Fruit fly (Drosophila melanogaster) whole organism, embryonic: ENCODE measurements around the gene gro.

Source experiments
- Asciz ChIP-seq: fragments of 200-800 bp; sonication (Bioruptor generic); optimal IDR thresholded peaks from 2 replicates; lab custom pipeline; 2017; ENCODE audit warnings: missing biosample characterization, mild to moderate bottlenecking, missing genetic modification characterization, missing genetic modification reagents
- Blimp-1 ChIP-seq: fragments of 200-800 bp; sonication (Bioruptor generic); optimal IDR thresholded peaks from 3 replicates; lab custom pipeline; 2018; ENCODE audit warnings: missing biosample characterization, missing genetic modification characterization, mild to moderate bottlenecking, moderate library complexity, missing genetic modification reagents
- CG11085 ChIP-seq: fragments of 200-800 bp; sonication (Bioruptor generic); IDR thresholded peaks from 2 replicates; pipeline ENCODE4 v1.3.6; 2022; ENCODE audit warnings: missing biosample characterization, missing genetic modification characterization
- CG1233 ChIP-seq: fragments of 200-800 bp; sonication (Bioruptor generic); optimal IDR thresholded peaks from 4 replicates; lab custom pipeline; 2018; ENCODE audit warnings: missing biosample characterization, mild to moderate bottlenecking, missing genetic modification characterization
- CG15479 ChIP-seq: fragments of 200-800 bp; sonication (Bioruptor generic); optimal IDR thresholded peaks from 3 replicates; lab custom pipeline; 2019; ENCODE audit warnings: missing biosample characterization, mild to moderate bottlenecking, missing genetic modification characterization, moderate library complexity
- CG17359 ChIP-seq: fragments of 200-800 bp; sonication (Bioruptor generic); optimal IDR thresholded peaks from 3 replicates; lab custom pipeline; 2018; ENCODE audit warnings: missing biosample characterization, mild to moderate bottlenecking, missing genetic modification characterization, moderate library complexity
- CG17829 ChIP-seq: fragments of 200-800 bp; optimal IDR thresholded peaks from 2 replicates; lab custom pipeline; 2019; ENCODE audit warnings: missing biosample characterization, mild to moderate bottlenecking, missing genetic modification characterization, moderate library complexity
- CG1832 ChIP-seq: fragments of 200-800 bp; sonication (Bioruptor generic); optimal IDR thresholded peaks from 2 replicates; lab custom pipeline; 2017; ENCODE audit warnings: missing biosample characterization, mild to moderate bottlenecking, missing genetic modification characterization, inconsistent platforms
- CG18599 ChIP-seq: fragments of 200-800 bp; sonication (Bioruptor generic); optimal IDR thresholded peaks from 3 replicates; lab custom pipeline; 2017; ENCODE audit warnings: missing biosample characterization, missing genetic modification characterization, mild to moderate bottlenecking, moderate library complexity, missing genetic modification reagents
- CG2116 ChIP-seq: fragments of 200-800 bp; sonication (Bioruptor generic); optimal IDR thresholded peaks from 3 replicates; lab custom pipeline; 2018; ENCODE audit warnings: missing biosample characterization, mild to moderate bottlenecking, missing genetic modification characterization
- CG2202 ChIP-seq: fragments of 200-800 bp; sonication (Bioruptor generic); optimal IDR thresholded peaks from 2 replicates; lab custom pipeline; 2018; ENCODE audit warnings: missing biosample characterization, mild to moderate bottlenecking, missing genetic modification characterization
- CG2889 ChIP-seq: fragments of 200-800 bp; sonication (Bioruptor generic); IDR thresholded peaks from 3 replicates; pipeline ENCODE4 v1.3.6; 2022; ENCODE audit warnings: missing biosample characterization, missing genetic modification characterization
- CG33557 ChIP-seq: fragments of 200-800 bp; sonication (Bioruptor generic); optimal IDR thresholded peaks from 2 replicates; lab custom pipeline; 2019; ENCODE audit warnings: missing biosample characterization, mild to moderate bottlenecking, missing genetic modification characterization, moderate library complexity
- CG3407 ChIP-seq: fragments of 200-800 bp; sonication (Bioruptor generic); optimal IDR thresholded peaks from 2 replicates; lab custom pipeline; 2018; ENCODE audit warnings: missing biosample characterization, mild to moderate bottlenecking, missing genetic modification characterization
- CG3995 ChIP-seq: fragments of 200-800 bp; sonication (Bioruptor generic); optimal IDR thresholded peaks from 3 replicates; lab custom pipeline; 2016; ENCODE audit warnings: missing biosample characterization, missing genetic modification characterization
- CG4360 ChIP-seq: fragments of 200-800 bp; sonication (Bioruptor generic); IDR thresholded peaks from 2 replicates; pipeline ENCODE4 v1.3.6; 2022; ENCODE audit warnings: missing biosample characterization, missing genetic modification characterization
- CG6175 ChIP-seq: fragments of 200-800 bp; sonication (Bioruptor generic); IDR thresholded peaks from 3 replicates; pipeline ENCODE4 v1.3.6; 2022; ENCODE audit warnings: missing biosample characterization, missing genetic modification characterization
- CG6813 ChIP-seq: fragments of 200-800 bp; sonication (Bioruptor generic); optimal IDR thresholded peaks from 2 replicates; lab custom pipeline; 2017; ENCODE audit warnings: missing biosample characterization, missing genetic modification characterization, mild to moderate bottlenecking, moderate library complexity, missing genetic modification reagents
- CG7745 ChIP-seq: fragments of 200-800 bp; sonication (Bioruptor generic); optimal IDR thresholded peaks from 2 replicates; lab custom pipeline; 2018; ENCODE audit warnings: missing biosample characterization, mild to moderate bottlenecking, missing genetic modification characterization, moderate library complexity
- CG7928 ChIP-seq: fragments of 200-800 bp; sonication (Bioruptor generic); optimal IDR thresholded peaks from 2 replicates; lab custom pipeline; 2017; ENCODE audit warnings: missing biosample characterization, mild to moderate bottlenecking, missing genetic modification characterization
- CG8944 ChIP-seq: fragments of 200-800 bp; sonication (Bioruptor generic); optimal IDR thresholded peaks from 3 replicates; lab custom pipeline; 2016; ENCODE audit warnings: missing biosample characterization, missing genetic modification characterization
- Dfd ChIP-seq, 2 experiments: fragments of >200 bp; optimal IDR thresholded peaks; 2 replicates each; lab custom pipeline; 2017; ENCODE audit warnings: missing biosample characterization in 2 of 2, missing genetic modification characterization in 2 of 2
- Dref ChIP-seq: fragments of 200-800 bp; sonication (Bioruptor generic); IDR thresholded peaks from 2 replicates; pipeline ENCODE4 v1.3.6; 2022; ENCODE audit warnings: missing biosample characterization, missing genetic modification characterization
- Hr78 ChIP-seq, 2 experiments: fragments of 200-800 bp in 1 of 2; fragments of >200 bp in 1 of 2; sonication (Bioruptor generic) in 1 of 2; optimal IDR thresholded peaks; 2 replicates each; lab custom pipeline; 2017 to 2019; ENCODE audit warnings: missing biosample characterization in 2 of 2, missing genetic modification characterization in 2 of 2, mild to moderate bottlenecking in 1 of 2, moderate library complexity in 1 of 2
- Jarid2 ChIP-seq: fragments of 200-800 bp; sonication (Bioruptor generic); optimal IDR thresholded peaks from 3 replicates; lab custom pipeline; 2017; ENCODE audit warnings: mild to moderate bottlenecking, missing biosample characterization, missing genetic modification reagents, missing genetic modification characterization
- Kr ChIP-seq: fragments of 200-800 bp; sonication (Bioruptor generic); optimal IDR thresholded peaks from 2 replicates; lab custom pipeline; 2017; ENCODE audit warnings: missing biosample characterization, mild to moderate bottlenecking, missing genetic modification characterization
- NC2β ChIP-seq: fragments of 200-800 bp; sonication (Bioruptor generic); optimal IDR thresholded peaks from 2 replicates; lab custom pipeline; 2016; ENCODE audit warnings: missing biosample characterization, missing genetic modification characterization
- Nf-YA ChIP-seq: fragments of 200-800 bp; sonication (Bioruptor generic); IDR thresholded peaks from 2 replicates; pipeline ENCODE4 v1.3.6; 2022; ENCODE audit warnings: missing biosample characterization, missing genetic modification characterization
- Optix ChIP-seq: fragments of 200-800 bp; sonication (Bioruptor generic); IDR thresholded peaks from 3 replicates; pipeline ENCODE4 v1.3.6; 2022; ENCODE audit warnings: missing biosample characterization, missing genetic modification characterization
- Scr ChIP-seq: fragments of 200-800 bp; sonication (Bioruptor generic); IDR thresholded peaks from 2 replicates; pipeline ENCODE4 v1.3.6; 2022; ENCODE audit warnings: missing biosample characterization, missing genetic modification characterization; ENCODE audit not compliant: partially characterized antibody
- Sry-β ChIP-seq: fragments of 200-800 bp; sonication (Bioruptor generic); optimal IDR thresholded peaks from 2 replicates; lab custom pipeline; 2018; ENCODE audit warnings: missing biosample characterization, mild to moderate bottlenecking, missing genetic modification characterization, moderate library complexity
- bab2 ChIP-seq: fragments of 200-800 bp; sonication (Bioruptor generic); optimal IDR thresholded peaks from 2 replicates; lab custom pipeline; 2016; ENCODE audit warnings: missing biosample characterization, missing genetic modification characterization
- bowl ChIP-seq: fragments of 200-800 bp; sonication (Bioruptor generic); IDR thresholded peaks from 2 replicates; pipeline ENCODE4 v1.3.6; 2022; ENCODE audit warnings: missing biosample characterization, missing genetic modification characterization
- chn ChIP-seq: fragments of 200-800 bp; sonication (Bioruptor generic); optimal IDR thresholded peaks from 2 replicates; lab custom pipeline; 2016; ENCODE audit warnings: missing biosample characterization, missing genetic modification characterization
- danr ChIP-seq: fragments of 200-800 bp; sonication (Bioruptor generic); IDR thresholded peaks from 2 replicates; pipeline ENCODE4 v1.3.6; 2022; ENCODE audit warnings: missing biosample characterization, missing genetic modification characterization
- dmrt11E ChIP-seq: fragments of 200-800 bp; sonication (Bioruptor generic); optimal IDR thresholded peaks from 3 replicates; lab custom pipeline; 2018; ENCODE audit warnings: missing biosample characterization, mild to moderate bottlenecking, missing genetic modification characterization, moderate library complexity
- dmrt99B ChIP-seq: fragments of 200-800 bp; sonication (Bioruptor generic); optimal IDR thresholded peaks from 2 replicates; lab custom pipeline; 2018; ENCODE audit warnings: missing biosample characterization, mild to moderate bottlenecking, missing genetic modification characterization, moderate library complexity
- gcm ChIP-seq: fragments of 200-800 bp; sonication (Bioruptor generic); optimal IDR thresholded peaks from 2 replicates; lab custom pipeline; 2019; ENCODE audit warnings: missing biosample characterization, mild to moderate bottlenecking, missing genetic modification characterization, moderate library complexity
- gsb ChIP-seq: fragments of 200-800 bp; sonication (Bioruptor generic); IDR thresholded peaks from 2 replicates; pipeline ENCODE4 v1.3.6; 2022; ENCODE audit warnings: missing biosample characterization, missing genetic modification characterization
- ham ChIP-seq: fragments of 200-800 bp; sonication (Bioruptor generic); IDR thresholded peaks from 2 replicates; pipeline ENCODE4 v1.3.6; 2022; ENCODE audit warnings: missing biosample characterization, missing genetic modification characterization
- insv ChIP-seq, 2 experiments: fragments of 200-800 bp; sonication (Bioruptor generic); optimal IDR thresholded peaks; 3 replicates each; lab custom pipeline; 2016 to 2018; ENCODE audit warnings: missing biosample characterization in 2 of 2, missing genetic modification characterization in 2 of 2
- kni ChIP-seq: fragments of 200-800 bp; sonication (Bioruptor generic); optimal IDR thresholded peaks from 3 replicates; lab custom pipeline; 2017; ENCODE audit warnings: mild to moderate bottlenecking, missing biosample characterization, missing genetic modification reagents, missing genetic modification characterization
- lab ChIP-seq: fragments of 200-800 bp; sonication (Bioruptor generic); optimal IDR thresholded peaks from 3 replicates; lab custom pipeline; 2017; ENCODE audit warnings: missing biosample characterization, missing genetic modification characterization, mild to moderate bottlenecking, moderate library complexity, missing genetic modification reagents
- otp ChIP-seq: fragments of 200-800 bp; sonication (Bioruptor generic); IDR thresholded peaks from 3 replicates; pipeline ENCODE4, ENCODE4 v1.3.6; 2022; ENCODE audit warnings: missing biosample characterization, missing genetic modification characterization
- pros ChIP-seq: fragments of 200-800 bp; sonication (Bioruptor generic); optimal IDR thresholded peaks from 3 replicates; lab custom pipeline; 2019; ENCODE audit warnings: missing biosample characterization, mild to moderate bottlenecking, missing genetic modification characterization, moderate library complexity
- sens ChIP-seq: fragments of 200-800 bp; sonication (Bioruptor generic); peaks from one replicate; lab custom pipeline; 2016; ENCODE audit warnings: missing biosample characterization, missing genetic modification characterization
- slp2 ChIP-seq: fragments of 200-800 bp; sonication (Bioruptor generic); optimal IDR thresholded peaks from 2 replicates; lab custom pipeline; 2016; ENCODE audit warnings: missing biosample characterization, missing genetic modification characterization
- vvl ChIP-seq: fragments of 200-800 bp; sonication (Bioruptor generic); IDR thresholded peaks from 2 replicates; pipeline ENCODE4 v1.3.6; 2022; ENCODE audit warnings: missing biosample characterization, missing genetic modification characterization
- yki ChIP-seq: fragments of >200 bp; optimal IDR thresholded peaks from 3 replicates; lab custom pipeline; 2018
- z ChIP-seq: fragments of 200-800 bp; sonication (Bioruptor generic); IDR thresholded peaks from 3 replicates; pipeline ENCODE4 v1.3.6; 2022; ENCODE audit warnings: missing biosample characterization, missing genetic modification characterization
- zen2 ChIP-seq: fragments of 200-800 bp; sonication (Bioruptor generic); IDR thresholded peaks from 3 replicates; pipeline ENCODE4 v1.3.6; 2022; ENCODE audit warnings: missing biosample characterization, missing genetic modification characterization; ENCODE audit not compliant: partially characterized antibody

Gene gro

dm6 chr3R:26010628-26011027 is 30.9 kb upstream of the gro start (continued):
- TF ChIP-seq Dref (GFP tag; lab: Robert Waterston, UW) (no peak), CG17829 (tag; lab: Kevin White, UChicago) (peak; percentile 18), insv (GFP tag; optimal IDR thresholded peaks at IDR 0.05; lab: Kevin White, UChicago) (peak in 1 of 2 experiments; percentile 74), Dfd (GFP tag; optimal IDR thresholded peaks at IDR 0.05; lab: Kevin White, UChicago) (no peak), otp (GFP tag; lab: Robert Waterston, UW) (peak; percentile 49; the same call in 1 of the 3 replicates), CG33557 (peak; percentile 24), sens (GFP tag; lab: Kevin White, UChicago) (peak; percentile 85), gcm (GFP tag; lab: Kevin White, UChicago) (peak; percentile 22), CG6813 (peak; percentile 10), Nf-YA (GFP tag; lab: Robert Waterston, UW) (no peak), CG7745 (tag; lab: Kevin White, UChicago) (peak; percentile 15), z (peak; percentile 57; the same call in 1 of the 3 replicates), lab (GFP tag; lab: Kevin White, UChicago) (no peak), vvl (GFP tag; lab: Robert Waterston, UW) (peak; percentile 19; the same call in 1 of the 2 replicates), Jarid2 (GFP tag; lab: Kevin White, UChicago) (peak; percentile 67), CG4360 (GFP tag; lab: Robert Waterston, UW) (peak; percentile 74), chn (GFP tag; lab: Kevin White, UChicago) (peak; percentile 49), CG1832 (GFP tag; lab: Kevin White, UChicago) (peak; percentile 88), CG15479 (GFP tag; lab: Kevin White, UChicago) (peak; percentile 92), zen2 (no peak), kni (peak; percentile 91), danr (no peak), CG2116 (GFP tag; lab: Kevin White, UChicago) (no peak), CG3995 (GFP tag; lab: Kevin White, UChicago) (no peak), CG8944 (GFP tag; lab: Kevin White, UChicago) (peak; percentile 34), NC2β (GFP tag; lab: Kevin White, UChicago) (peak; percentile 28), dmrt11E (tag; lab: Kevin White, UChicago) (peak; percentile 17)
- TF ChIP-seq, all 482 proteins: peak for 46

- no peak for TF ChIP-seq Scr (GFP tag; lab: Robert Waterston, UW)
- TF ChIP-seq CG7928 (GFP tag; lab: Kevin White, UChicago): no peak
- TF ChIP-seq bowl (GFP tag; lab: Robert Waterston, UW): no peak
- TF ChIP-seq gsb (GFP tag; lab: Robert Waterston, UW): no peak
- TF ChIP-seq Asciz (GFP tag; lab: Kevin White, UChicago): peak; percentile 44
- TF ChIP-seq yki (lab: Kevin White, UChicago): no peak
- peak; percentile 47 for TF ChIP-seq CG3407 (GFP tag; lab: Kevin White, UChicago)
- TF ChIP-seq CG18599: peak; percentile 23
- TF ChIP-seq CG2889 (GFP tag; lab: Robert Waterston, UW): no peak
- peak; percentile 24 for TF ChIP-seq pros (GFP tag; lab: Kevin White, UChicago)
- no peak for TF ChIP-seq Optix (GFP tag; lab: Robert Waterston, UW)
- peak; percentile 75 for TF ChIP-seq CG2202 (tag; lab: Kevin White, UChicago)
- TF ChIP-seq bab2 (GFP tag; lab: Kevin White, UChicago): no peak
- peak; percentile 63 for TF ChIP-seq CG1233 (GFP tag; lab: Kevin White, UChicago)
- no peak for TF ChIP-seq CG6175
- peak; percentile 9 for TF ChIP-seq dmrt99B (tag; lab: Kevin White, UChicago)
- peak; percentile 44 for TF ChIP-seq Blimp-1 (GFP tag; lab: Kevin White, UChicago)
- no peak for TF ChIP-seq slp2 (GFP tag; lab: Kevin White, UChicago)
- TF ChIP-seq CG17359 (tag; lab: Kevin White, UChicago): peak; percentile 43
- TF ChIP-seq CG11085 (GFP tag; lab: Robert Waterston, UW): no peak
- TF ChIP-seq Sry-β: peak; percentile 9
- TF ChIP-seq Hr78 (GFP tag; optimal IDR thresholded peaks at IDR 0.05; lab: Kevin White, UChicago): no peak
- peak; percentile 80 for TF ChIP-seq Kr (GFP tag; lab: Kevin White, UChicago)
- no peak for TF ChIP-seq ham (GFP tag; lab: Robert Waterston, UW)
Observed at dm6 chr3R:26011542-26011941, 30.0 kb upstream of the gro start.
